Fruit fly (Drosophila melanogaster): Measurements from ENCODE around the gene CG15140.

CG15140 gene

dm6 chr2L:17285940-17286339 lies at the start of gene CG15140:
Gene CG15140, plus strand, starts transcription at chr2L:17286240.
- no peak for TF ChIP-seq CG17801 (GFP tag; optimal IDR thresholded peaks at IDR 0.05; ENCODE audit: partially characterized antibody)

dm6 chr2L:17243101-17243780 lies 42.8 kb upstream of the CG15140 start:
- no peak for TF ChIP-seq CG17801 (GFP tag; optimal IDR thresholded peaks at IDR 0.05; ENCODE audit: partially characterized antibody)

dm6 chr2L:17260577-17260976 lies 25.5 kb upstream of the CG15140 start, which contains the start of gene beat-IIIc:
Gene beat-IIIc, minus strand, starts transcription at chr2L:17260734.
- TF ChIP-seq CG17801 (GFP tag; optimal IDR thresholded peaks at IDR 0.05; ENCODE audit: partially characterized antibody) = no peak

- TF ChIP-seq CG17801 (GFP tag; optimal IDR thresholded peaks at IDR 0.05; ENCODE audit: partially characterized antibody) = no peak
Observed at dm6 chr2L:17262231-17262630, 23.8 kb upstream of the CG15140 start.

- no peak for TF ChIP-seq CG17801 (GFP tag; optimal IDR thresholded peaks at IDR 0.05; ENCODE audit: partially characterized antibody)
Observed at dm6 chr2L:17263352-17263751, 22.7 kb upstream of the CG15140 start.

dm6 chr2L:17266677-17267357 lies 19.2 kb upstream of the CG15140 start:
- TF ChIP-seq CG17801 (GFP tag; optimal IDR thresholded peaks at IDR 0.05; ENCODE audit: partially characterized antibody) = no peak

dm6 chr2L:17267358-17267750 lies 18.7 kb upstream of the CG15140 start:
- TF ChIP-seq CG17801 (GFP tag; optimal IDR thresholded peaks at IDR 0.05; ENCODE audit: partially characterized antibody) = no peak

- TF ChIP-seq CG17801 (GFP tag; optimal IDR thresholded peaks at IDR 0.05; ENCODE audit: partially characterized antibody) = no peak
Observed at dm6 chr2L:17268088-17268755, 17.8 kb upstream of the CG15140 start.

- no peak for TF ChIP-seq CG17801 (GFP tag; optimal IDR thresholded peaks at IDR 0.05; ENCODE audit: partially characterized antibody)
Observed at dm6 chr2L:17269740-17270139, 16.3 kb upstream of the CG15140 start.

- no peak for TF ChIP-seq CG17801 (GFP tag; optimal IDR thresholded peaks at IDR 0.05; ENCODE audit: partially characterized antibody)
Observed at dm6 chr2L:17292102-17292501, 6.1 kb downstream of the CG15140 start, which contains the start of gene CG6380. Gene CG6380, minus strand, starts transcription at chr2L:17292202.

dm6 chr2L:17311720-17312119 lies 25.7 kb downstream of the CG15140 start, which contains the start of gene CG34170:
Gene CG34170, minus strand, starts transcription at chr2L:17311820.
- no peak for TF ChIP-seq CG17801 (GFP tag; optimal IDR thresholded peaks at IDR 0.05; ENCODE audit: partially characterized antibody)

dm6 chr2L:17320612-17321011 lies 34.6 kb downstream of the CG15140 start, which contains the start of gene CG45691:
Gene CG45691, minus strand, starts transcription at chr2L:17320712.
- no peak for TF ChIP-seq CG17801 (GFP tag; optimal IDR thresholded peaks at IDR 0.05; ENCODE audit: partially characterized antibody)
